Fruit fly (Drosophila melanogaster) whole organism, embryonic: Measurements from ENCODE around the gene CG8765.

ENCODE experiments used
- ATbp ChIP-seq: fragments of 200-800 bp; sonication (Bioruptor generic); optimal IDR thresholded peaks from 2 replicates; lab custom pipeline; 2017; ENCODE audit warnings: missing biosample characterization, mild to moderate bottlenecking, missing genetic modification characterization, missing genetic modification reagents
- Blimp-1 ChIP-seq: fragments of 200-800 bp; sonication (Bioruptor generic); optimal IDR thresholded peaks from 3 replicates; lab custom pipeline; 2018; ENCODE audit warnings: missing biosample characterization, missing genetic modification characterization, mild to moderate bottlenecking, moderate library complexity, missing genetic modification reagents
- Bteb2 ChIP-seq: fragments of 200-800 bp; sonication (Bioruptor generic); optimal IDR thresholded peaks from 2 replicates; lab custom pipeline; 2016; ENCODE audit warnings: missing biosample characterization, missing genetic modification characterization
- CG11723 ChIP-seq: fragments of 200-800 bp; sonication (Bioruptor generic); optimal IDR thresholded peaks from 2 replicates; lab custom pipeline; 2017; ENCODE audit warnings: missing biosample characterization, mild to moderate bottlenecking, missing genetic modification characterization
- CG12155 ChIP-seq: fragments of 200-800 bp; sonication (Bioruptor generic); optimal IDR thresholded peaks from 3 replicates; lab custom pipeline; 2016; ENCODE audit warnings: missing biosample characterization, missing genetic modification characterization
- CG1233 ChIP-seq: fragments of 200-800 bp; sonication (Bioruptor generic); optimal IDR thresholded peaks from 4 replicates; lab custom pipeline; 2018; ENCODE audit warnings: missing biosample characterization, mild to moderate bottlenecking, missing genetic modification characterization
- CG1603 ChIP-seq: fragments of 200-800 bp; sonication (Bioruptor generic); optimal IDR thresholded peaks from 2 replicates; lab custom pipeline; 2019; ENCODE audit warnings: missing biosample characterization, mild to moderate bottlenecking, missing genetic modification characterization, moderate library complexity
- CG16815 ChIP-seq: fragments of 200-800 bp; sonication (Bioruptor generic); optimal IDR thresholded peaks from 3 replicates; lab custom pipeline; 2017; ENCODE audit warnings: missing biosample characterization, mild to moderate bottlenecking, missing genetic modification characterization
- CG17829 ChIP-seq: fragments of 200-800 bp; optimal IDR thresholded peaks from 2 replicates; lab custom pipeline; 2019; ENCODE audit warnings: missing biosample characterization, mild to moderate bottlenecking, missing genetic modification characterization, moderate library complexity
- CG1832 ChIP-seq: fragments of 200-800 bp; sonication (Bioruptor generic); optimal IDR thresholded peaks from 2 replicates; lab custom pipeline; 2017; ENCODE audit warnings: missing biosample characterization, mild to moderate bottlenecking, missing genetic modification characterization, inconsistent platforms
- CG2120 ChIP-seq: fragments of 200-800 bp; sonication (Bioruptor generic); optimal IDR thresholded peaks from 3 replicates; lab custom pipeline; 2016; ENCODE audit warnings: missing biosample characterization, missing genetic modification characterization
- CG2712 ChIP-seq: fragments of 200-800 bp; optimal IDR thresholded peaks from 3 replicates; lab custom pipeline; 2019; ENCODE audit warnings: missing biosample characterization, mild to moderate bottlenecking, missing genetic modification characterization, moderate library complexity
- CG2875 ChIP-seq: fragments of 200-800 bp; sonication (Bioruptor generic); optimal IDR thresholded peaks from 2 replicates; lab custom pipeline; 2017; ENCODE audit warnings: missing biosample characterization, mild to moderate bottlenecking, missing genetic modification characterization, missing genetic modification reagents
- CG32532 ChIP-seq: fragments of 200-800 bp; sonication (Bioruptor generic); IDR thresholded peaks from 2 replicates; pipeline ENCODE4 v1.3.6; 2022; ENCODE audit warnings: missing biosample characterization, missing genetic modification characterization
- CG34376 ChIP-seq: fragments of 200-800 bp; sonication (Bioruptor generic); optimal IDR thresholded peaks from 2 replicates; lab custom pipeline; 2018; ENCODE audit warnings: missing biosample characterization, mild to moderate bottlenecking, missing genetic modification characterization
- CG43689 ChIP-seq: fragments of 200-800 bp; sonication (Bioruptor generic); IDR thresholded peaks from 2 replicates; pipeline ENCODE4 v1.3.6; 2022; ENCODE audit warnings: missing biosample characterization, missing genetic modification characterization
- CG4404 ChIP-seq: fragments of 200-800 bp; sonication (Bioruptor generic); IDR thresholded peaks from 2 replicates; pipeline ENCODE4 v1.3.6; 2022; ENCODE audit warnings: missing biosample characterization, missing genetic modification characterization
- CG6689 ChIP-seq: fragments of 200-800 bp; sonication (Bioruptor generic); IDR thresholded peaks from 2 replicates; pipeline ENCODE4 v1.3.6; 2022; ENCODE audit warnings: missing biosample characterization, missing genetic modification characterization
- CG8388 ChIP-seq: fragments of 200-800 bp; sonication (Bioruptor generic); optimal IDR thresholded peaks from 2 replicates; lab custom pipeline; 2019; ENCODE audit warnings: missing biosample characterization, mild to moderate bottlenecking, missing genetic modification characterization, moderate library complexity
- D19A ChIP-seq: fragments of 200-800 bp; optimal IDR thresholded peaks from 3 replicates; lab custom pipeline; 2019; ENCODE audit warnings: missing biosample characterization, mild to moderate bottlenecking, missing genetic modification characterization, moderate library complexity
- Dbx ChIP-seq: fragments of 200-800 bp; sonication (Bioruptor generic); IDR thresholded peaks from 3 replicates; pipeline ENCODE4 v1.3.6; 2022; ENCODE audit warnings: missing biosample characterization, missing genetic modification characterization
- HLH4C ChIP-seq: fragments of 200-800 bp; sonication (Bioruptor generic); IDR thresholded peaks from 3 replicates; pipeline ENCODE4 v1.3.6; 2022; ENCODE audit warnings: missing biosample characterization, missing genetic modification characterization; ENCODE audit not compliant: partially characterized antibody
- Lim3 ChIP-seq: fragments of 200-800 bp; sonication (Bioruptor generic); IDR thresholded peaks from 2 replicates; pipeline ENCODE4 v1.3.6; 2022; ENCODE audit warnings: missing biosample characterization, missing genetic modification characterization
- MBD-R2 ChIP-seq: fragments of 200-800 bp; sonication (Bioruptor generic); IDR thresholded peaks from 2 replicates; pipeline ENCODE4 v1.3.6; 2022; ENCODE audit warnings: missing biosample characterization, missing genetic modification characterization
- NFAT ChIP-seq: fragments of 200-800 bp; sonication (Bioruptor generic); IDR thresholded peaks from 2 replicates; pipeline ENCODE4 v1.3.6; 2022; ENCODE audit warnings: missing biosample characterization, missing genetic modification characterization
- NK7.1 ChIP-seq: fragments of 200-800 bp; sonication (Bioruptor generic); optimal IDR thresholded peaks from 3 replicates; lab custom pipeline; 2016; ENCODE audit warnings: missing biosample characterization, missing genetic modification characterization
- PHDP ChIP-seq: fragments of 200-800 bp; sonication (Bioruptor generic); optimal IDR thresholded peaks from 3 replicates; lab custom pipeline; 2018; ENCODE audit warnings: missing biosample characterization, mild to moderate bottlenecking, missing genetic modification characterization, moderate library complexity
- Rfx ChIP-seq: fragments of 200-800 bp; sonication (Bioruptor generic); IDR thresholded peaks from 2 replicates; pipeline ENCODE4 v1.3.6; 2022; ENCODE audit warnings: missing biosample characterization, missing genetic modification characterization
- Side ChIP-seq: fragments of 200-800 bp; sonication (Bioruptor generic); optimal IDR thresholded peaks from 2 replicates; lab custom pipeline; 2016; ENCODE audit warnings: missing biosample characterization, missing genetic modification characterization
- Sox100B ChIP-seq: fragments of 200-800 bp; sonication (Bioruptor generic); optimal IDR thresholded peaks from 3 replicates; lab custom pipeline; 2018; ENCODE audit warnings: missing biosample characterization, mild to moderate bottlenecking, missing genetic modification characterization
- Stat92E ChIP-seq, 3 experiments: fragments of >200 bp in 2 of 3; fragments of 200-800 bp in 1 of 3; sonication (Bioruptor generic) in 1 of 3; optimal IDR thresholded peaks; 2 replicates each; lab custom pipeline; 2017 to 2019; ENCODE audit warnings: missing biosample characterization in 3 of 3, missing genetic modification characterization in 3 of 3, mild to moderate bottlenecking in 1 of 3, moderate library complexity in 1 of 3
- YL-1 ChIP-seq: fragments of 200-800 bp; sonication (Bioruptor generic); optimal IDR thresholded peaks from 3 replicates; lab custom pipeline; 2017; ENCODE audit warnings: missing biosample characterization, mild to moderate bottlenecking, missing genetic modification characterization
- bcd ChIP-seq: fragments of 200-800 bp; sonication (Bioruptor generic); optimal IDR thresholded peaks from 2 replicates; lab custom pipeline; 2017; ENCODE audit warnings: missing biosample characterization, mild to moderate bottlenecking, missing genetic modification characterization
- cas ChIP-seq: fragments of 200-800 bp; sonication (Bioruptor generic); IDR thresholded peaks from 2 replicates; pipeline ENCODE4 v1.3.6; 2022; ENCODE audit warnings: missing biosample characterization, missing genetic modification characterization
- croc ChIP-seq: fragments of 200-800 bp; sonication (Bioruptor generic); conservative IDR thresholded peaks from 3 replicates; pipeline ENCODE4 v1.3.6; 2022; ENCODE audit warnings: missing biosample characterization, missing genetic modification characterization
- fd96Cb ChIP-seq: fragments of 200-800 bp; sonication (Bioruptor generic); optimal IDR thresholded peaks from 2 replicates; lab custom pipeline; 2018; ENCODE audit warnings: missing biosample characterization, mild to moderate bottlenecking, missing genetic modification characterization, moderate library complexity
- gce ChIP-seq: fragments of 200-800 bp; sonication (Bioruptor generic); IDR thresholded peaks from 3 replicates; pipeline ENCODE4 v1.3.6; 2022; ENCODE audit warnings: missing biosample characterization, missing genetic modification characterization
- gro ChIP-seq: fragments of 200-800 bp; sonication (Bioruptor generic); optimal IDR thresholded peaks from 2 replicates; lab custom pipeline; 2016; ENCODE audit warnings: missing biosample characterization, missing genetic modification characterization
- hbn ChIP-seq: fragments of 200-800 bp; sonication (Bioruptor generic); IDR thresholded peaks from 2 replicates; pipeline ENCODE4 v1.3.6; 2022; ENCODE audit warnings: missing biosample characterization, missing genetic modification characterization; ENCODE audit not compliant: partially characterized antibody
- jing ChIP-seq: fragments of 200-800 bp; sonication (Bioruptor generic); optimal IDR thresholded peaks from 2 replicates; lab custom pipeline; 2018; ENCODE audit warnings: missing biosample characterization, mild to moderate bottlenecking, missing genetic modification characterization
- jumu ChIP-seq: fragments of 200-800 bp; sonication (Bioruptor generic); optimal IDR thresholded peaks from 3 replicates; lab custom pipeline; 2016; ENCODE audit warnings: missing biosample characterization, missing genetic modification characterization
- lilli ChIP-seq: fragments of 200-800 bp; sonication (Bioruptor generic); optimal IDR thresholded peaks from 3 replicates; lab custom pipeline; 2016; ENCODE audit warnings: missing biosample characterization, missing genetic modification characterization
- lmd ChIP-seq: fragments of 200-800 bp; sonication (Bioruptor generic); IDR thresholded peaks from 2 replicates; pipeline ENCODE4 v1.3.6; 2022; ENCODE audit warnings: missing biosample characterization, missing genetic modification characterization
- luna ChIP-seq: fragments of 200-800 bp; sonication (Bioruptor generic); optimal IDR thresholded peaks from 2 replicates; lab custom pipeline; 2016; ENCODE audit warnings: missing biosample characterization, missing genetic modification characterization
- nom ChIP-seq: fragments of 200-800 bp; sonication (Bioruptor generic); optimal IDR thresholded peaks from 2 replicates; lab custom pipeline; 2017; ENCODE audit warnings: missing biosample characterization, missing genetic modification characterization, mild to moderate bottlenecking, moderate library complexity, missing genetic modification reagents
- phol ChIP-seq: fragments of 200-800 bp; sonication (Bioruptor generic); optimal IDR thresholded peaks from 3 replicates; lab custom pipeline; 2018; ENCODE audit warnings: missing biosample characterization, mild to moderate bottlenecking, missing genetic modification characterization, moderate library complexity
- pita ChIP-seq: fragments of 200-800 bp; sonication (Bioruptor generic); optimal IDR thresholded peaks from 2 replicates; lab custom pipeline; 2017; ENCODE audit warnings: missing biosample characterization, mild to moderate bottlenecking, missing genetic modification characterization
- pros ChIP-seq: fragments of 200-800 bp; sonication (Bioruptor generic); optimal IDR thresholded peaks from 3 replicates; lab custom pipeline; 2019; ENCODE audit warnings: missing biosample characterization, mild to moderate bottlenecking, missing genetic modification characterization, moderate library complexity
- sqz ChIP-seq: fragments of 200-800 bp; sonication (Bioruptor generic); optimal IDR thresholded peaks from 3 replicates; lab custom pipeline; 2018; ENCODE audit warnings: missing biosample characterization, mild to moderate bottlenecking, missing genetic modification characterization
- ssp ChIP-seq: fragments of 200-800 bp; sonication (Bioruptor generic); IDR thresholded peaks from 2 replicates; pipeline ENCODE4 v1.3.6; 2022; ENCODE audit warnings: missing biosample characterization, missing genetic modification characterization
- ttk ChIP-seq: fragments of 200-800 bp; sonication (Bioruptor generic); IDR thresholded peaks from 2 replicates; pipeline ENCODE4 v2.1.2; 2022; ENCODE audit warnings: missing biosample characterization, missing genetic modification characterization

CG8765 gene

dm6 chr3L:19670492-19670891 lies 16.7 kb downstream of the CG8765 start (continued):
- TF ChIP-seq PHDP (tag; lab: Kevin White, UChicago) (peak; percentile 10), CG2875 (peak; percentile 41), MBD-R2 (GFP tag; lab: Robert Waterston, UW) (no peak), CG12155 (GFP tag; lab: Kevin White, UChicago) (no peak), Bteb2 (GFP tag; lab: Kevin White, UChicago) (no peak), CG2120 (no peak), YL-1 (no peak), lmd (GFP tag; lab: Robert Waterston, UW) (peak; percentile 20; the same call in 1 of the 2 replicates), jing (GFP tag; lab: Kevin White, UChicago) (no peak), ttk (no peak), CG1603 (tag; lab: Kevin White, UChicago) (peak; percentile 7), Stat92E (GFP tag; optimal IDR thresholded peaks at IDR 0.05; lab: Kevin White, UChicago) (no peak), jumu (GFP tag; lab: Kevin White, UChicago) (no peak), Dbx (GFP tag; lab: Robert Waterston, UW) (no peak), hbn (GFP tag; lab: Robert Waterston, UW) (no peak), bcd (GFP tag; lab: Kevin White, UChicago) (no peak), sqz (peak; percentile 2), CG6689 (GFP tag; lab: Robert Waterston, UW) (peak; percentile 61), Rfx (no peak), nom (GFP tag; lab: Kevin White, UChicago) (no peak), D19A (tag; lab: Kevin White, UChicago) (peak; percentile 32), gce (GFP tag; lab: Robert Waterston, UW) (no peak), NFAT (GFP tag; lab: Robert Waterston, UW) (no peak), CG1233 (GFP tag; lab: Kevin White, UChicago) (no peak), pita (no peak), CG4404 (GFP tag; lab: Robert Waterston, UW) (no peak), ATbp (GFP tag; lab: Kevin White, UChicago) (peak; percentile 53), HLH4C (GFP tag; lab: Robert Waterston, UW) (no peak), CG11723 (GFP tag; lab: Kevin White, UChicago) (no peak), Lim3 (0 out of 2 replicates have a peak, but pooled peaks have one; percentile 13), phol (peak; percentile 40), croc (peak; percentile 32; the same call in 2 of the 3 replicates), CG8388 (GFP tag; lab: Kevin White, UChicago) (peak; percentile 51), ssp (no peak), cas (no peak), Blimp-1 (GFP tag; lab: Kevin White, UChicago) (peak; percentile 68), NK7.1 (no peak), Sox100B (GFP tag; lab: Kevin White, UChicago) (peak; percentile 13), CG17829 (tag; lab: Kevin White, UChicago) (peak; percentile 49), Side (no peak), CG32532 (no peak), gro (GFP tag; lab: Kevin White, UChicago) (no peak), CG43689 (GFP tag; lab: Robert Waterston, UW) (no peak), CG1832 (GFP tag; lab: Kevin White, UChicago) (no peak), fd96Cb (peak; percentile 38), CG16815 (GFP tag; lab: Kevin White, UChicago) (no peak), pros (GFP tag; lab: Kevin White, UChicago) (no peak), lilli (GFP tag; lab: Kevin White, UChicago) (no peak), luna (GFP tag; lab: Kevin White, UChicago) (no peak), CG34376 (GFP tag; lab: Kevin White, UChicago) (no peak), CG2712 (tag; lab: Kevin White, UChicago) (peak; percentile 70)
